Worm (Caenorhabditis elegans) whole organism, L4/young adult: ENCODE results near the gene T07F12.2.

ENCODE experiments used
- dao-5 ChIP-seq: sonication (generic microtip); optimal IDR thresholded peaks from 2 replicates; lab custom pipeline; 2016; ENCODE audit warnings: missing genotype, missing genetic modification characterization, moderate library complexity, missing compliant biosample characterization
- him-1 ChIP-seq: sonication (generic microtip); optimal IDR thresholded peaks from 2 replicates; lab custom pipeline; 2016; ENCODE audit warnings: missing genotype, missing genetic modification reagents, missing genetic modification characterization, missing compliant biosample characterization

- TF ChIP-seq him-1 (no peak), dao-5 (tag; lab: Kevin White, UChicago) (no peak)
Measured at ce11 chrX:4872758-4873157, 17.3 kb upstream of the T07F12.2 start.
